Worm (Caenorhabditis elegans) whole organism, midembryonic: ENCODE results near the gene abu-14.

Experiments
- flt-1 ChIP-seq: fragments of 200-800 bp; sonication (Bioruptor generic); IDR thresholded peaks from 2 replicates; pipeline ENCODE4 v1.3.6; 2022; ENCODE audit warnings: missing genetic modification characterization, missing compliant biosample characterization
- med-1 ChIP-seq: sonication (generic microtip); optimal IDR thresholded peaks from 2 replicates; lab custom pipeline; 2017; ENCODE audit warnings: missing genetic modification characterization, mild to moderate bottlenecking, missing compliant biosample characterization, antibody characterized with exemption, missing genetic modification reagents; ENCODE audit not compliant: insufficient read depth
- ref-1 ChIP-seq: fragments of 200-800 bp; sonication (Bioruptor generic); conservative IDR thresholded peaks from 2 replicates; pipeline ENCODE4 v1.3.6; 2022; ENCODE audit warnings: missing genetic modification reagents, missing genetic modification characterization, missing compliant biosample characterization
- ztf-29 ChIP-seq: fragments of 200-800 bp; sonication (Bioruptor generic); IDR thresholded peaks from 2 replicates; pipeline ENCODE4 v1.3.6; 2022; ENCODE audit warnings: missing genetic modification reagents, missing genetic modification characterization, missing compliant biosample characterization

DNA sequence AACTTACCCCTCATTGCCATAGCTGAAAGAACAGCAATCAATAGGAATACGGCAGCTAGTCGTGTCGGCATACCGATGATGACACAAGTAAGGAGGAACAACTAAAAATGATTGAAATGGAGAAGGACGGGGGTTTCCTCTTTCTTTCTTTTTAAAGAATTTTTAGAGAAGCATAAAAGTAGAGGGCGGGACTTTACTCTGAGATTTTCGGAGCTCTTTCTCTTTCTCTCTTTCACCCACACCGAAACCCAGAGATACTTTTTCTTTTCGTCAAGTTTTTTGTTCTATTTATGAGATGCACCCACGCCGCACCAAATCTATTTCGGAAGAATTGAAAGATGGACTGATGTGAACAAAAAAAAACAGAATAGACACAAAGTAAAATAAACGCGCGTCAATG is 19.6 kb upstream of the abu-14 start, which contains the start of gene T26C5.5:
- TF ChIP-seq ref-1 (GFP tag; lab: Robert Waterston, UW) (no peak), flt-1 (no peak), med-1 (GFP tag; lab: Kevin White, UChicago) (no peak), ztf-29 (GFP tag; lab: Robert Waterston, UW) (no peak)
